Worm (Caenorhabditis elegans) whole organism, mixed stage, embryonic: ENCODE results near the gene evl-14.

Experiments used
- ceh-43 ChIP-seq: fragments of 200-800 bp; sonication (Bioruptor generic); optimal IDR thresholded peaks from 2 replicates; lab custom pipeline; 2018; ENCODE audit warnings: mild to moderate bottlenecking, missing genetic modification characterization, moderate library complexity, missing compliant biosample characterization
- ceh-83 ChIP-seq: fragments of 200-800 bp; sonication (Bioruptor generic); optimal IDR thresholded peaks from 2 replicates; lab custom pipeline; 2018; ENCODE audit warnings: mild to moderate bottlenecking, missing genetic modification characterization, missing compliant biosample characterization
- ces-1 ChIP-seq: fragments of 150-350 bp; optimal IDR thresholded peaks from 2 replicates; lab custom pipeline; 2014; ENCODE audit warnings: missing biosample characterization, missing genetic modification reagents, missing genetic modification characterization
- cnd-1 ChIP-seq: fragments of 200-800 bp; sonication (Bioruptor generic); optimal IDR thresholded peaks from 2 replicates; lab custom pipeline; 2018; ENCODE audit warnings: mild to moderate bottlenecking, missing genetic modification characterization, missing compliant biosample characterization
- elt-3 ChIP-seq: fragments of 150-350 bp; optimal IDR thresholded peaks from 2 replicates; lab custom pipeline; 2014; ENCODE audit warnings: missing biosample characterization, missing genetic modification characterization
- lin-13 ChIP-seq: fragments of 150-350 bp; optimal IDR thresholded peaks from 2 replicates; lab custom pipeline; 2014; ENCODE audit warnings: missing biosample characterization, missing genetic modification characterization
- mab-5 ChIP-seq: fragments of 150-350 bp; optimal IDR thresholded peaks from 2 replicates; lab custom pipeline; 2014; ENCODE audit warnings: missing biosample characterization, missing genetic modification characterization
- snpc-4 ChIP-seq: fragments of 150-350 bp; optimal IDR thresholded peaks from 2 replicates; lab custom pipeline; 2014; ENCODE audit warnings: missing biosample characterization, missing genetic modification characterization
- ztf-11 ChIP-seq: fragments of 150-350 bp; optimal IDR thresholded peaks from 2 replicates; lab custom pipeline; 2014; ENCODE audit warnings: missing biosample characterization, missing genetic modification characterization

DNA sequence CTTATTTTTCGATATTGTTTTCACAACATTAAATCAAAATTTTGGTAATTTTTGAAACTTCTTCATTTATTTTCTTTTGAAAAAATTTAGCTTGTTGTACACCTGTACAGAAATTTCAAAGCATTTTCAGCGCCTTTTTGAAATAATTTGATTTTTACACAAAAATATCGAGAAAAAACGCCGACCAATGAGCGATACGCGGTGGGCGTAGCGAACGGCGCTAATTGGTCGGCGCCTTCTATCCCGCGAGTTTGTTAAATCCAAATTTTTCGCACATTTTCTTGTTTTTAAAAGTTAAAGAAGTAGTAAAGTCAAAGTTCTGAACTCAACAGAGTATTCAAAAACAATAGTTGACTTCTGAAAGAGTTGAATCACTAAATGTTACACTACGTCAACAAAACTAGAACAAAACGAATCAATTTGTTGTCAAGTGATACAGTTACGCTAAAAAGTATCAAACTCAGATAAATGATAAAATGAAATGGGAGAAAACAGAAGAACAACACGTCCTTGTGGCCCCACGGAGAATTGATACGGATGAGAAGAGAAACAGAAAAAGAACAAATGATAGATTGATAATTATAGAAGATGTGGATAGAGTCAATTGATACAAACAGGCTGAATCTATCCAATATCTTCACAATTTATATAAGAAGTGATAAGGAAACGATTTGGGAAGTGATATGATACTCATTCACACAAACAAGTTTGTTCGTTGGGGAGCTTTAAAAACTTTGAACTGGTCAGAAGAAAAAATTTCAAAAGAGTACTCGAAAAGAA is 15.5 kb upstream of the evl-14 start:
- TF ChIP-seq lin-13, result no peak
- TF ChIP-seq cnd-1 (tag; lab: Kevin White, UChicago), result no peak
- no peak for TF ChIP-seq ces-1 (GFP tag; lab: Kevin White, UChicago)
- peak; percentile 19 for TF ChIP-seq elt-3
- no peak for TF ChIP-seq ceh-83
- TF ChIP-seq snpc-4 (tag; lab: Kevin White, UChicago), result no peak
- no peak for TF ChIP-seq ztf-11 (tag; lab: Kevin White, UChicago)
- no peak for TF ChIP-seq mab-5
- TF ChIP-seq ceh-43 (GFP tag; lab: Kevin White, UChicago), result no peak
